Fruit fly (Drosophila melanogaster): ENCODE measurements around the gene pho.

dm6 chr4:1127000-1127399 lies 54.4 kb downstream of the pho start:
- no peak for TF ChIP-seq toe (GFP tag; optimal IDR thresholded peaks at IDR 0.05)
- TF ChIP-seq CG5204 (GFP tag; optimal IDR thresholded peaks at IDR 0.05), result no peak
- no peak for TF ChIP-seq CG14711 (tag; optimal IDR thresholded peaks at IDR 0.05)
- no peak for TF ChIP-seq cnc (optimal IDR thresholded peaks at IDR 0.05)
- TF ChIP-seq CG33017 (tag; optimal IDR thresholded peaks at IDR 0.05), result no peak
- no peak for TF ChIP-seq ovo (GFP tag; optimal IDR thresholded peaks at IDR 0.05)
